Fruit fly (Drosophila melanogaster): ENCODE results near the gene CG14322.

The CG14322 gene

dm6 chr3R:17704538-17704854 is 57.0 kb downstream of the CG14322 start:
- peak; percentile 3; the same call in 1 of the 2 replicates for TF ChIP-seq Adf1 (GFP tag; IDR thresholded peaks at IDR 0.05)
- TF ChIP-seq BtbVII (GFP tag; optimal IDR thresholded peaks at IDR 0.05) = no peak
- peak; percentile 73; the same call in 1 of the 2 replicates for TF ChIP-seq crol (GFP tag; IDR thresholded peaks at IDR 0.05)
- TF ChIP-seq Deaf1 (tag; optimal IDR thresholded peaks at IDR 0.05) = no peak
- TF ChIP-seq zf30C (GFP tag; optimal IDR thresholded peaks at IDR 0.05) = peak; percentile 48

- TF ChIP-seq oc (tag; optimal IDR thresholded peaks at IDR 0.05) = peak; percentile 85
- TF ChIP-seq BEAF-32 (GFP tag; optimal IDR thresholded peaks at IDR 0.05) = no peak
- TF ChIP-seq CG34224 (GFP tag; IDR thresholded peaks at IDR 0.05; ENCODE audit: partially characterized antibody) = no peak
- TF ChIP-seq sens-2 (GFP tag; IDR thresholded peaks at IDR 0.05) = no peak
- TF ChIP-seq tll (GFP tag; optimal IDR thresholded peaks at IDR 0.05) = no peak
- no peak for TF ChIP-seq bcd (GFP tag; optimal IDR thresholded peaks at IDR 0.05)
Measured at dm6 chr3R:17705140-17705539, 57.7 kb downstream of the CG14322 start.

- TF ChIP-seq CG15696 (tag; optimal IDR thresholded peaks at IDR 0.05) (peak; percentile 19), ro (GFP tag; IDR thresholded peaks at IDR 0.05) (no peak), CG15479 (GFP tag; optimal IDR thresholded peaks at IDR 0.05) (no peak), Optix (GFP tag; IDR thresholded peaks at IDR 0.05) (no peak), lmd (GFP tag; IDR thresholded peaks at IDR 0.05) (no peak), CG32532 (GFP tag; IDR thresholded peaks at IDR 0.05) (0 out of 2 replicates have a peak, but pooled peaks have one; percentile 21), lab (GFP tag; optimal IDR thresholded peaks at IDR 0.05) (no peak), Med (GFP tag) (peak; percentile 74), B-H1 (GFP tag; IDR thresholded peaks at IDR 0.05) (no peak), bcd (GFP tag; optimal IDR thresholded peaks at IDR 0.05) (no peak), Usf (GFP tag; optimal IDR thresholded peaks at IDR 0.05) (no peak), maf-S (GFP tag; optimal IDR thresholded peaks at IDR 0.05) (no peak), h (optimal IDR thresholded peaks at IDR 0.05) (no peak), dpn (GFP tag; optimal IDR thresholded peaks at IDR 0.05) (no peak), sens (GFP tag) (peak; percentile 58), stwl (tag; optimal IDR thresholded peaks at IDR 0.05) (no peak), trem (tag; optimal IDR thresholded peaks at IDR 0.05) (no peak), CG17568 (GFP tag; optimal IDR thresholded peaks at IDR 0.05) (no peak), Hand (GFP tag; optimal IDR thresholded peaks at IDR 0.05) (no peak), crol (GFP tag; IDR thresholded peaks at IDR 0.05) (peak; percentile 86), Dad (GFP tag; optimal IDR thresholded peaks at IDR 0.05) (no peak), Hr39 (optimal IDR thresholded peaks at IDR 0.05) (no peak), CG17385 (GFP tag; optimal IDR thresholded peaks at IDR 0.05) (peak; percentile 37), CG9215 (GFP tag; IDR thresholded peaks at IDR 0.05) (no peak), chif (GFP tag; optimal IDR thresholded peaks at IDR 0.05) (no peak), CG31224 (GFP tag; IDR thresholded peaks at IDR 0.05) (no peak), gsb-n (tag; optimal IDR thresholded peaks at IDR 0.05) (no peak), Pdp1 (GFP tag; optimal IDR thresholded peaks at IDR 0.05) (no peak), tin (GFP tag; optimal IDR thresholded peaks at IDR 0.05) (no peak), Six4 (GFP tag; optimal IDR thresholded peaks at IDR 0.05) (no peak), cad (GFP tag; optimal IDR thresholded peaks at IDR 0.05) (no peak), Hsf (GFP tag; optimal IDR thresholded peaks at IDR 0.05) (no peak), CG11695 (GFP tag; IDR thresholded peaks at IDR 0.05) (no peak), sob (GFP tag; IDR thresholded peaks at IDR 0.05) (no peak), CG16815 (GFP tag; optimal IDR thresholded peaks at IDR 0.05) (no peak), exex (tag; optimal IDR thresholded peaks at IDR 0.05) (peak; percentile 24), CG18011 (GFP tag; optimal IDR thresholded peaks at IDR 0.05) (no peak), esg (GFP tag; conservative IDR thresholded peaks at IDR 0.05) (no peak)
Measured at dm6 chr3R:17705899-17706831, 58.7 kb downstream of the CG14322 start.
